Fruit fly (Drosophila melanogaster): ENCODE measurements around the gene Uch.

DNA sequence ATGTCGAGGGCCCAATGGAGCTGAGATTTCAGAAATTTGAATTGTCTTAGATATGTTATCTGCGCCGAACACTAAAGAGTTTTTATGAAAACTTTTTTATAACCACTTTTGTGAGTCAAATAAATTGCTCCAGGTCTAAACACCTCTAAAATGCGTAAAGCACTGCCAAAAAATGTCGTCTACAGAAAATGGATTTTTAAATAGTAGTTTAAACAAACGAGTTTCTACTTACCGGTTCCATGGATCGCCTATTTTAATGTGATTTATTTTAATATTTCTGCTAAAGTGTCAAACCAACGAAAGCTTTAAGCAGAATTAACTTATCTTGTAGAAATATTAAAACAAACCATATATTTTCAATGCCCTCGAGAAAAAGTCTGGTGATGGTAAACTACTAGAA is 7.9 kb downstream of the Uch start, which contains the start of gene CG31668:
- TF ChIP-seq sna (GFP tag; IDR thresholded peaks at IDR 0.05; ENCODE audit: partially characterized antibody) (no peak), CG43689 (GFP tag; IDR thresholded peaks at IDR 0.05) (no peak), Hr39 (optimal IDR thresholded peaks at IDR 0.05) (no peak), D (optimal IDR thresholded peaks at IDR 0.05) (no peak), D (GFP tag; optimal IDR thresholded peaks at IDR 0.05) (no peak), Mad (GFP tag; optimal IDR thresholded peaks at IDR 0.05) (no peak), CG5953 (GFP tag; IDR thresholded peaks at IDR 0.05) (no peak), C15 (GFP tag; IDR thresholded peaks at IDR 0.05) (no peak)
